Worm (Caenorhabditis elegans) whole organism, dauer: ENCODE measurements around the gene F58D2.2.

Experiments
- unc-62 ChIP-seq: sonication (generic microtip); optimal IDR thresholded peaks from 2 replicates; lab custom pipeline; 2017; ENCODE audit warnings: missing biosample characterization, missing genetic modification reagents, missing genetic modification characterization

The F58D2.2 gene

DNA sequence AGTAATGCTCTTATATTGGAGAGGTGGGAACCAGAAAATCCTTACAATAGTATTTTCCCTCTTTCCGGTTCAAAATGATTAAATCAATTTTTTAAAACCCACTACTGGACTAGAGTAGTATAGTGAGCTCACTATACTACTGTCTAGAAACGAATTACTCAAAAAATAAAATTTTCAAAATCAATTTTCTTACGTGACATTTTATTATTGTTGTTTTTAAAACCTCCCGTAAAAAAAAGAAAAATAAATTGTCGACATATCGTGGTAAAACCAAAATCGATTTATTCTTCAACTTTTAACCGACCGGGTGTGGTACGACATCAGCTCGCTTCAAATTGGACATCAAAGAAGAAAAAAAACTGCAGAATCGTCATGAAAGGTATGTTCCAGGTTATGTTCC lies at the start of gene F58D2.2:
TSS of gene F58D2.2 (plus strand) at position 301 of the 400 bp plus-strand sequence.
- TF ChIP-seq unc-62 (GFP tag; lab: Kevin White, UChicago), result no peak

DNA sequence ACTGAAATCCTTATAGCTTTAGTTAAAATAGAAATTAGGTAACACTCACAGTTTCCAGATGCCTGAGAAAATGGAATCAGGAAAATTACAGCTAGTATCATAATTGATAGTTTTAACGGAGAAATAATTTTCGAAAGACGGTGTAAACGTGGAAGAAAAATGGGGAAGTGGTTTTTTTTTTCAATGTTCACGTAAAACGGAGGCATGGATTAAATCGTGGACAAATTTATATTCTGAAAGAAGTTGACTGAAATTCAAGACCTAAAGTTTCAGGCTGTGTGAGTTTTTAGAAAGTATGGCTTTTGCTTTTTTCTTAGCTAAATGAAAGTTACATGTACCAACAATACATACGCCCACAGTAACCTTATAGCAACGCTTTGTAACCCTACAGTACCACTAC lies 47.3 kb upstream of the F58D2.2 start, which contains the start of gene spe-43:
TSS of gene spe-43 (minus strand) at position 101 of the 400 bp plus-strand sequence.
- no peak for TF ChIP-seq unc-62 (GFP tag; lab: Kevin White, UChicago)

DNA sequence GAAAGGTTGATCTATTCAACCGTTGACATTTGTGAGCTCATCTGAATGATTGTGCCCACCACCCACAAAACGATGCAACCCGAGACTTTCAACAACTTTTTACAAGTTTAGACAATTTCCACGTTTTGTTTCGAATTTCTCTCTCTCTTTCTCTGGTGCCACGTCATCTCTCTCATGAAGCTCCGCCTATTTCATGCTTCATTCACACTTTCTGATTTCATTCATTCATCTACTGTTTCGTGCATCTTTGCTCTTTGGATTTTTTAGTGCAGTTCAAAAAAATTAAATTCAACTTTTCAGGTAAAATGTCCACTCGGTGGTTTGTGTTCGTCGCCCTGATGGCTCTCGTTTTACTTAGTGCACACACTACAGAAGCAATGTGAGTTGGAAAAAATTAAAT lies 40.3 kb upstream of the F58D2.2 start, which contains the start of gene nlp-79:
TSS of gene nlp-79 (plus strand) at position 301 of the 400 bp plus-strand sequence.
- no peak for TF ChIP-seq unc-62 (GFP tag; lab: Kevin White, UChicago)

DNA sequence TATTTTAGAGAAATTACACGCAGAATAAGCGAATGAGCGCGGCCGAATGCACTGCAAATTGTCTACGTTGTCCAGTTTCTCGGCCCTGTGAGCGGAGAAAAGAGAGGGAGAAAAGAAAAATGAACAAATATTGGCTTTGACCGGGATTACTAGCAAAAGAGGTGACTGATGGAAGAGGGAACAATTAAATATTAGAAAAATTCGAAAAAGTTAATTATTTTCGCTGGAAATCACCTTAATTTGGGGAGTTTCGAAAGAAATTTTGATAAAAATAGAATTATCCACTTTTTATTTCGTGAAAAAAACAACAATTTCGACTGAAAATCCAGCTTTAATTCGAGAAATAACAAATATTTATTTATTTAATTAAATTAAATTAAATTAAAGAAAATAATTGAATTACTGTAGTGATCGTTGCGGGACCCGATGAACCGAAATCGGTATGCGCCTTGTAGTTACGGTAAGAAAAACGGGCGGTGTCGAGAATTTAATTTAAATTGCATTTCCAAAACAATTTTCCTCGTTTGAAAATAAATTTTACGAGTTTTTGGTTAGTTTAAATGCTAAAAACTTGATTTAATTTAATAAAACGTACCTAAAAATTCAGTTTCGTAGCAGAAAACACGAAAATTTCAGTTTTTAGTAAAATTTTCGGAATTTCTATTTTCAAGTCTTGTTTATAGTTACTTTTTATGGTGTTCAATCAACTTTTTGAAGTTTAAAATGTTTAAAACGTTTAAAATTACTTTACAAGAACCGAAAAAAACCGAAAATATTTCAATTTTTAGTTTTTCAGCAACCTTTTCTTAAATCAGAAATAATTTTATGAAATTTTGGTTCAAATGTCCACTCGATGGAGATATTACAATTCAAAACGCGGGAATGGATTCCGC lies 34.9 kb upstream of the F58D2.2 start, which contains the start of the genes crld-1 and msh-5:
TSS of gene crld-1 (minus strand) at position 51 of the 893 bp plus-strand sequence.
TSS of gene msh-5 (plus strand) at position 843 of the 893 bp plus-strand sequence.
- TF ChIP-seq unc-62 (GFP tag; lab: Kevin White, UChicago), result no peak

DNA sequence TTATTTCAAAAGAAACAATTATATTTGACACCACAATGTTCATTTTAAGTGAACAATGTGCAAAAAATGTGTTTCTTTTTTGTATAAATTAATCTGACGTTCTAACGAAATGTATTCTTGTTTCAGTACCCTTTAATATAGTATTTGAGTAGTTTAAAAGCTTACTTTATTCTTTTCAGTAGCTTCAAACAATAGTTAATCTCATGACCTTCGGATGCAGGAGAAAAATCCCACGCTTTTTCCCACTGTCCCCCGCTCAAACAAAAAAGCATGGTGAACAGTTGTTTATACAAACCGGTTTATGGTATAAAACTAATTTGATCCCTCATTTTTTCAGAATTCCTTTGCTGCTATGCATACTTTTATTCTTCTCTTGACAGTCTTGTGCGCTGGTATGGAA lies 24.4 kb upstream of the F58D2.2 start, which contains the start of gene scl-14:
TSS of gene scl-14 (plus strand) at position 301 of the 400 bp plus-strand sequence.
- no peak for TF ChIP-seq unc-62 (GFP tag; lab: Kevin White, UChicago)

DNA sequence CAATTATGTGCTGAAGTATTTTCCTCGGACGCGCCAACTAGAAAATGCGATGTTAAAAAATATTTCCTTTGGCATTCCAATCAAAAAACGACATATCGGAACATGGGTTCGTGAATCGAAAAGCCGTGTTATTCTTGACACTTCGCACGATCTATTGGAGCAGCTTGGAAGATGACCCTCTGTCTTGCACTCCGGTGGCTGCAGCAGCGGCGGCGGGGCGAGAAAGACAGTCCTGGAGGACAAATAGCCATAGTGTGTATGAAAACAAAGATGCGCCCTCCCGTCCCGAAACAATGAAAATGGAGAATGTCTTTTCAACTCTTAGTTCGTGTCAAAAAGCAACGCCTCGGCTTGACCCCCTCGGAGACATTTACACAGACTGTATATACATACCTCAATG lies 22.0 kb upstream of the F58D2.2 start:
- TF ChIP-seq unc-62 (GFP tag; lab: Kevin White, UChicago), result no peak

DNA sequence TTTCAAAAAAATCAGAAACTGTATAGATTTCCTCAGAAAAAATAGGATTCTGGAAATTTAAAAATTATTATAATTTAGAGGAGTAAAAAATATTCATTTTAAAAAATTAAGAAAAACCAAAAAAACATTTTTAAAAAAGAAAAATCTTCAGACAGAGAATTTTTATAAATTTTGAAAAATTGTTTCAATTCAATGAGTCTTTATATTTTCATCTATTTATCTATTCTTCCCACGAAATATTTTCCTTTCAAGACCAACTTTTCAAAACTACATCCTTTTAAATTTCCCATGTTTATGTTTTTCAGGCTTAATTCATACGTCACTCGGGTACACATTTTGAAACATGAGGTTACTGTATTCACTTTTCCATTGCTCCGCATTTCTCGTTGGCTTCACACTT lies 19.3 kb upstream of the F58D2.2 start, which contains the start of gene nas-14:
TSS of gene nas-14 (plus strand) at position 301 of the 400 bp plus-strand sequence.
- no peak for TF ChIP-seq unc-62 (GFP tag; lab: Kevin White, UChicago)

DNA sequence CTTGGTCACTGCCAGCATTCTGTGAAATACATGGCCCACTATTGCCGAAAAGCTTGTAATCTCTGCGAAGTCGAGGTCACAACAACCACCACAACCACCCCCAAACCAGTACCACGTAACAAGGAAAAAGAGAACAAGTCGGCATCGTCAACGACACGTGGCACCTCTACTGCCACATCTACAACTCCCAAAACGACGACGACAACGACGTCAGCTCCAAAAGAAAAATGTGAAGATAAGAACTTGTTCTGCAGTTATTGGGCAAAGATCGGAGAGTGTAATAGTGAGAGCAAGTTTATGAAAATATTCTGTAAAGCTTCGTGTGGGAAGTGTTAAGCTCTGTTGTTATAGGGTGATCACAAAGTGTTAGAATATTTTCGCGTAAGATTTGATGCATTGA lies 16.2 kb upstream of the F58D2.2 start:
- TF ChIP-seq unc-62 (GFP tag; lab: Kevin White, UChicago), result no peak

DNA sequence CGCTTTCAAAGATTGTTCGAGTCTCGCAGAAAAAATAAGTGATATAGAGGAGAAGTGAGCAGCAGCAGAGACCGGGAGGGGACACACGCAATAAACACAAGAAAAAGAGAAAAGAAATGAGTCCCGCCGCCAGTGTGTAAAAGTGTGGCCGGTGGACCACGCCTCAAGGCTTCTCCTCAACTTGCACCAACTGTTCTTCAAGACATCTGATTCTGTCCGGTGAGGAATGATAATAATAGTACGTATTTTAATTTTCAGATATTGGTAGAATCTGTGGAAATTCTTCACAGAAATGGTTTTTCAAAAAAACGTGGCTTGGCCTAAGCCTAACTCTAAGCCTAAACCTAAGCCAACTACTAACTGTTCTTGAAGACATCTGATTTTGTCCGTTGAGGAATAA lies 10.3 kb upstream of the F58D2.2 start, which contains the start of gene lev-1:
TSS of gene lev-1 (minus strand) at position 101 of the 400 bp plus-strand sequence.
- TF ChIP-seq unc-62 (GFP tag; lab: Kevin White, UChicago), result no peak

DNA sequence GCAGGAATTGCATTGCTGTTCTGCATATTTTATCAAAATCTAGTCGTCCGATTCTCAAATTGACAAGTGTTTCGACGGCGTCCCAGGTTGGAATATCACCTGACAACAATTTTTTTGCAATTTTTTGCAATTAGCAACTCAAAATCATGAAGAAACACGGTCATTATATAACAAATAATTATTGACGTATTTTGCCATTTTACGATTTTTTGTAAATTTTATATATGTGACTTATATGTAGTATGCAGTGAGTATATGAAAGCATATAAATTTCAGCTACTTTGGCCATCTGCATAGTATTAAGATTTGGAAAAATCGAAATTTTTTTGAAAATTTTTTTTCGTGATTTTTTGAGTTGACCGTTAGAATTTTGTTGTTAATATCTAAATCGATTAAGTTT lies 8.8 kb upstream of the F58D2.2 start, which contains the start of gene F58D2.3:
TSS of gene F58D2.3 (minus strand) at position 101 of the 400 bp plus-strand sequence.
- no peak for TF ChIP-seq unc-62 (GFP tag; lab: Kevin White, UChicago)

DNA sequence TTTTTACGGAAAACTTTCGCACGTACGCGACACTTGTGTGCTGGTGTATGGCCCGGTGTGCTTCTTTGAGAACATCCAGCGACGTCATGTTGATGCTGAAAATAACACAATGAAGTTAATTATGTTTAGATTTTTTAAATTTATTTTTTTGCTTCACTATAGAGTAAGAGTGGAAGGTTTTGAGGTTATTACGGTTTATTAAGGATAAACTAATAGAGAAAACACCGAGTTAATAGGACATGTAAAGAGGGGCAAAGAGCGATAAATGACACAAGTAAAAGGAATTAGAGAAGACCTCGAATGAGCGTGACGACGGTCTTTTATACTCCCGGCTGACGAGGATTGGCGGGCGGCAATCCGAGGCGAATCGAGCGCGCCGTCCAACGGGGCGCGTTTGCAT lies 608 bp upstream of the F58D2.2 start, which contains the start of gene F58D2.4:
TSS of gene F58D2.4 (minus strand) at position 101 of the 400 bp plus-strand sequence.
- no peak for TF ChIP-seq unc-62 (GFP tag; lab: Kevin White, UChicago)

DNA sequence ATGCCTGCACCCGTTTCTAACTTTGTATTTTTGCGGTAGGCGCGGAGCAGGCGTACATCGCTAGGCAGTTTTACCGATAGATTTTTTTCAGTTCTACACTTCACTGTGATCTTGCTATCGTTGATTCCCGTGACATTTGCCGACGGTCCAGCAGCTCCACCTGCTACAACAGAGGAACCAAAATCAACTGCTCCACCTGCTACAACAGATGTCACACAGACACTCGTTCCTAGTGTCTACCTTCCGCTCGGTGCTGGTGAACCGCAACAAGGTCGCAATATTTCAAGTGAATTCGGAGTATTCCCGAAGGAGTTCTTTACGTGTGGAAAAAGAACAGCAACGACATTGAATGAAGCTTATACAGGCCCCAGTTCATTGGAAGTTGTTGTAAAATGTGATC lies 508 bp downstream of the F58D2.2 start:
- no peak for TF ChIP-seq unc-62 (GFP tag; lab: Kevin White, UChicago)

DNA sequence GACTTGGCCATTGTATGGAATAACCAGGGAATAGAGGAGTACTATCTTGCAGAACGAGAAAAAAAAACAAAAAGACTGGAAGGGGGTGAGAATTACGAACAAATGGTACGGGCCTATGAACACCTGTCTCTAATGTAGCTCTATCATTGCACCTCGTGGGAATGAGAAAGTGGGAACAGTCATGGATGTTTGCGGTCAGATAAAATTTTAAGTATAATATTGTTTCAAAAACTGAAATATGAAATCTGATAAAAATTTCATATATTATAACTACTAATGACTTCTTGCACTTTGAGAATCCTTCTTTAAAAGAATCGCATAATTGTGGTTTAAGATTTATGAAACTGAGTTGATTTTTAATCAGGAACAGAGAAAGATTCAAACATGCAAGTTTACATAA lies 3.7 kb downstream of the F58D2.2 start, which contains the start of gene F58D2.5:
TSS of gene F58D2.5 (minus strand) at position 101 of the 400 bp plus-strand sequence.
- TF ChIP-seq unc-62 (GFP tag; lab: Kevin White, UChicago), result no peak

DNA sequence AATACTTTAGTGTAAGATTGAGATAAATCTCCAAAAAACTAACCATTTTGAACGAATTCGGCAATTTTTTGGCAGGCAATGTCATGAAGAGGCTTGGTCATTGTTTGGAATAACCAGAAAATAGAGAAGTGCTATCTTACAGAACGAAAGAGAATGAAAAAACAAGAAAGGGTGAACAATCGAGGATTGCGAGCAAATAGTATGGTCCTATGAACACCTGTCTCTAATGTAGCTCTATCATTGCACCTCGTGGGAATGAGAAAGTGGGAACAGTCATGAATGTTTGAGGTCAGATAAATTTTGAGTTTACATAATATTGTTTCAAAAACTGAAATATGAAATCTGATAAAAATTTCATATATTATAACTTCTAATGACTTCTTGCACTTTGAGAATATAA lies 7.7 kb downstream of the F58D2.2 start, which contains the start of gene C48D1.1:
TSS of gene C48D1.1 (minus strand) at position 101 of the 400 bp plus-strand sequence.
- TF ChIP-seq unc-62 (GFP tag; lab: Kevin White, UChicago), result no peak

DNA sequence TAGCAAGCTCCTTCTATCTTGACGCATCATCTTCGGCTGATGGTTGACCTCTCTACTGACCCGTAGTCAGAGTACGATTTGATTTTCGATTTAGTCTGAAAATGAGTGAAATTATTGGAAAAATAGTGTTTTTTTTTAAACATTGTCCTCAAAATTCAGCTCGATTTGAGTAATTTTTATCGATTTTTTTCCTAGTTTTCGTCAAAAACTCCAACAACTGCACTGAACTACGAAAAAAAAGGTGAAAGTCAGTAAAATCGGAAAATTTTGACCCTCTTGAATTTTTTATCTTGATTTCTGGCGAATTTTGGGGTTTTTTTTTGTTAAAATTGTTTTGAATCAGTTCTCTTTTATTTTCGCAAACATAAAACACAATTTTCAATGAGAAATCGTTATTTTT lies 14.5 kb downstream of the F58D2.2 start, which contains the start of gene ced-3:
TSS of gene ced-3 (minus strand) at position 101 of the 400 bp plus-strand sequence.
- no peak for TF ChIP-seq unc-62 (GFP tag; lab: Kevin White, UChicago)

DNA sequence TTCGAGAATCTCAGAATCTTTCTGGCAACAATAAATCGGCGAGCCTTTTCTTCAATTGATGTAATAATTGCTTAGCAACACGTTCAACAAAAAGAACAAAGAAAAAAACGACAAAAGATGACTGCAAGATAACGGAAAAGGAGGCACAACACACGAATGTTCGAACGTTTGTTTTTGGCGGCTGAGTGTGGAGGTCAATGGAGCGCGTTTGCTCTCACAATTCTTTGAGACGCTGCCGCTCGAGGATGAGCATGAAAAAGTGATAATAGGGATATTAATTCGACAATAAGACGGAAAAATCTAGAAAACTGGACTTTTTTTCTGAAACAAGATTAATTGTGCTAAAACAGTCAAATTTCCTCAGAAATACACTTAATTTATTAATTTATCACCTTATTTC lies 16.3 kb downstream of the F58D2.2 start:
- TF ChIP-seq unc-62 (GFP tag; lab: Kevin White, UChicago), result no peak
